Fruit fly (Drosophila melanogaster) whole organism, embryonic: ENCODE results near the gene GatB.

Experiments used
- Atf6 ChIP-seq: fragments of 200-800 bp; sonication (Bioruptor generic); IDR thresholded peaks from 2 replicates; pipeline ENCODE4 v1.3.6; 2022; ENCODE audit warnings: missing biosample characterization, missing genetic modification characterization
- B-H2 ChIP-seq: fragments of 200-800 bp; sonication (Bioruptor generic); optimal IDR thresholded peaks from 2 replicates; lab custom pipeline; 2018; ENCODE audit warnings: missing biosample characterization, mild to moderate bottlenecking, missing genetic modification characterization
- CG10543 ChIP-seq: fragments of 200-800 bp; sonication (Bioruptor generic); optimal IDR thresholded peaks from 3 replicates; lab custom pipeline; 2017; ENCODE audit warnings: missing biosample characterization, mild to moderate bottlenecking, missing genetic modification characterization, moderate library complexity
- CG11247 ChIP-seq: fragments of 200-800 bp; sonication (Bioruptor generic); IDR thresholded peaks from 2 replicates; pipeline ENCODE4 v1.3.6; 2022; ENCODE audit warnings: missing biosample characterization, missing genetic modification characterization
- CG11504 ChIP-seq: fragments of 200-800 bp; sonication (Bioruptor generic); optimal IDR thresholded peaks from 3 replicates; lab custom pipeline; 2019; ENCODE audit warnings: missing biosample characterization, mild to moderate bottlenecking, missing genetic modification characterization, moderate library complexity
- CG12659 ChIP-seq: fragments of 200-800 bp; sonication (Bioruptor generic); optimal IDR thresholded peaks from 3 replicates; lab custom pipeline; 2017; ENCODE audit warnings: mild to moderate bottlenecking, missing biosample characterization, missing genetic modification reagents, missing genetic modification characterization
- CG12769 ChIP-seq: fragments of 200-800 bp; sonication (Bioruptor generic); optimal IDR thresholded peaks from 2 replicates; lab custom pipeline; 2019; ENCODE audit warnings: missing biosample characterization, mild to moderate bottlenecking, missing genetic modification characterization, moderate library complexity
- CG15073 ChIP-seq: fragments of 200-800 bp; sonication (Bioruptor generic); optimal IDR thresholded peaks from 2 replicates; lab custom pipeline; 2016; ENCODE audit warnings: missing biosample characterization, missing genetic modification characterization
- CG16863 ChIP-seq: fragments of 200-800 bp; sonication (Bioruptor generic); optimal IDR thresholded peaks from 3 replicates; lab custom pipeline; 2016; ENCODE audit warnings: missing biosample characterization, missing genetic modification characterization
- CG17802 ChIP-seq: fragments of 200-800 bp; sonication (Bioruptor generic); optimal IDR thresholded peaks from 2 replicates; lab custom pipeline; 2018; ENCODE audit warnings: missing biosample characterization, mild to moderate bottlenecking, missing genetic modification characterization, moderate library complexity
- CG18262 ChIP-seq: fragments of 200-800 bp; optimal IDR thresholded peaks from 3 replicates; lab custom pipeline; 2019; ENCODE audit warnings: missing biosample characterization, mild to moderate bottlenecking, missing genetic modification characterization, moderate library complexity
- CG1832 ChIP-seq: fragments of 200-800 bp; sonication (Bioruptor generic); optimal IDR thresholded peaks from 2 replicates; lab custom pipeline; 2017; ENCODE audit warnings: missing biosample characterization, mild to moderate bottlenecking, missing genetic modification characterization, inconsistent platforms
- CG2116 ChIP-seq: fragments of 200-800 bp; sonication (Bioruptor generic); optimal IDR thresholded peaks from 3 replicates; lab custom pipeline; 2018; ENCODE audit warnings: missing biosample characterization, mild to moderate bottlenecking, missing genetic modification characterization
- CG2712 ChIP-seq: fragments of 200-800 bp; optimal IDR thresholded peaks from 3 replicates; lab custom pipeline; 2019; ENCODE audit warnings: missing biosample characterization, mild to moderate bottlenecking, missing genetic modification characterization, moderate library complexity
- CG32772 ChIP-seq: fragments of 200-800 bp; sonication (Bioruptor generic); IDR thresholded peaks from 2 replicates; pipeline ENCODE4 v1.3.6; 2022; ENCODE audit warnings: missing biosample characterization, missing genetic modification characterization
- CG33213 ChIP-seq: fragments of 200-800 bp; sonication (Bioruptor generic); optimal IDR thresholded peaks from 3 replicates; lab custom pipeline; 2016; ENCODE audit warnings: missing biosample characterization, missing genetic modification characterization
- CG5953 ChIP-seq: fragments of 200-800 bp; sonication (Bioruptor generic); IDR thresholded peaks from 2 replicates; pipeline ENCODE4 v1.3.6; 2022; ENCODE audit warnings: missing biosample characterization, missing genetic modification characterization
- CG6689 ChIP-seq: fragments of 200-800 bp; sonication (Bioruptor generic); IDR thresholded peaks from 2 replicates; pipeline ENCODE4 v1.3.6; 2022; ENCODE audit warnings: missing biosample characterization, missing genetic modification characterization
- CG6765 ChIP-seq: fragments of 200-800 bp; sonication (Bioruptor generic); optimal IDR thresholded peaks from 3 replicates; lab custom pipeline; 2017; ENCODE audit warnings: missing biosample characterization, mild to moderate bottlenecking, missing genetic modification characterization
- CG7987 ChIP-seq: fragments of 200-800 bp; sonication (Bioruptor generic); optimal IDR thresholded peaks from 2 replicates; lab custom pipeline; 2018; ENCODE audit warnings: missing biosample characterization, mild to moderate bottlenecking, missing genetic modification characterization, moderate library complexity
- CG8388 ChIP-seq: fragments of 200-800 bp; sonication (Bioruptor generic); optimal IDR thresholded peaks from 2 replicates; lab custom pipeline; 2019; ENCODE audit warnings: missing biosample characterization, mild to moderate bottlenecking, missing genetic modification characterization, moderate library complexity
- Dfd ChIP-seq, 2 experiments: fragments of >200 bp; optimal IDR thresholded peaks; 2 replicates each; lab custom pipeline; 2017; ENCODE audit warnings: missing biosample characterization in 2 of 2, missing genetic modification characterization in 2 of 2
- Drgx ChIP-seq: fragments of 200-800 bp; sonication (Bioruptor generic); IDR thresholded peaks from 2 replicates; pipeline ENCODE4 v1.3.6; 2022; ENCODE audit warnings: missing biosample characterization, missing genetic modification characterization
- Ets65A ChIP-seq: fragments of 200-800 bp; sonication (Bioruptor generic); peaks from one replicate; lab custom pipeline; 2016; ENCODE audit warnings: missing biosample characterization, missing genetic modification characterization
- Fer1 ChIP-seq: fragments of 200-800 bp; sonication (Bioruptor generic); optimal IDR thresholded peaks from 2 replicates; lab custom pipeline; 2017; ENCODE audit warnings: missing biosample characterization, mild to moderate bottlenecking, missing genetic modification characterization
- HLH3B ChIP-seq: fragments of 200-800 bp; sonication (Bioruptor generic); IDR thresholded peaks from 2 replicates; pipeline ENCODE4 v1.3.6; 2022; ENCODE audit warnings: missing biosample characterization, missing genetic modification characterization
- Lpt ChIP-seq: fragments of >200 bp; optimal IDR thresholded peaks from 2 replicates; lab custom pipeline; 2018; ENCODE audit warnings: missing biosample characterization, missing genetic modification characterization
- Mes4 ChIP-seq: fragments of 200-800 bp; sonication (Bioruptor generic); optimal IDR thresholded peaks from 2 replicates; lab custom pipeline; 2016; ENCODE audit warnings: missing biosample characterization, missing genetic modification characterization
- Mrtf ChIP-seq: fragments of 200-800 bp; sonication (Bioruptor generic); IDR thresholded peaks from 3 replicates; pipeline ENCODE4 v1.3.6; 2022; ENCODE audit warnings: missing biosample characterization, missing genetic modification characterization
- Myb ChIP-seq: fragments of 200-800 bp; sonication (Bioruptor generic); optimal IDR thresholded peaks from 2 replicates; lab custom pipeline; 2016; ENCODE audit warnings: missing biosample characterization, missing genetic modification characterization
- NK7.1 ChIP-seq: fragments of 200-800 bp; sonication (Bioruptor generic); optimal IDR thresholded peaks from 3 replicates; lab custom pipeline; 2016; ENCODE audit warnings: missing biosample characterization, missing genetic modification characterization
- Opbp ChIP-seq: fragments of 200-800 bp; sonication (Bioruptor generic); IDR thresholded peaks from 3 replicates; pipeline ENCODE4 v1.3.6; 2022; ENCODE audit warnings: missing biosample characterization, missing genetic modification characterization; ENCODE audit not compliant: partially characterized antibody
- Rfx ChIP-seq: fragments of 200-800 bp; sonication (Bioruptor generic); IDR thresholded peaks from 2 replicates; pipeline ENCODE4 v1.3.6; 2022; ENCODE audit warnings: missing biosample characterization, missing genetic modification characterization
- Sry-β ChIP-seq: fragments of 200-800 bp; sonication (Bioruptor generic); optimal IDR thresholded peaks from 2 replicates; lab custom pipeline; 2018; ENCODE audit warnings: missing biosample characterization, mild to moderate bottlenecking, missing genetic modification characterization, moderate library complexity
- TFAM ChIP-seq: fragments of 200-800 bp; sonication (Bioruptor generic); optimal IDR thresholded peaks from 2 replicates; lab custom pipeline; 2017; ENCODE audit warnings: missing biosample characterization, missing genetic modification characterization, inconsistent platforms
- dysf ChIP-seq: fragments of 200-800 bp; sonication (Bioruptor generic); IDR thresholded peaks from 3 replicates; pipeline ENCODE4 v1.3.6; 2022; ENCODE audit warnings: missing biosample characterization, missing genetic modification characterization
- fd64A ChIP-seq: fragments of 200-800 bp; sonication (Bioruptor generic); optimal IDR thresholded peaks from 3 replicates; lab custom pipeline; 2018; ENCODE audit warnings: missing biosample characterization, mild to moderate bottlenecking, missing genetic modification characterization
- gcm ChIP-seq: fragments of 200-800 bp; sonication (Bioruptor generic); optimal IDR thresholded peaks from 2 replicates; lab custom pipeline; 2019; ENCODE audit warnings: missing biosample characterization, mild to moderate bottlenecking, missing genetic modification characterization, moderate library complexity
- gem ChIP-seq: fragments of 200-800 bp; sonication (Bioruptor generic); optimal IDR thresholded peaks from 2 replicates; lab custom pipeline; 2019; ENCODE audit warnings: missing biosample characterization, mild to moderate bottlenecking, missing genetic modification characterization, moderate library complexity
- gfzf ChIP-seq: fragments of 200-800 bp; sonication (Bioruptor generic); optimal IDR thresholded peaks from 2 replicates; lab custom pipeline; 2016; ENCODE audit warnings: missing biosample characterization, mild to moderate bottlenecking, missing genetic modification characterization, moderate library complexity
- jing ChIP-seq: fragments of 200-800 bp; sonication (Bioruptor generic); optimal IDR thresholded peaks from 2 replicates; lab custom pipeline; 2018; ENCODE audit warnings: missing biosample characterization, mild to moderate bottlenecking, missing genetic modification characterization
- kay ChIP-seq: fragments of 200-800 bp; sonication (Bioruptor generic); optimal IDR thresholded peaks from 2 replicates; lab custom pipeline; 2016; ENCODE audit warnings: missing biosample characterization, missing genetic modification characterization
- kni ChIP-seq: fragments of 200-800 bp; sonication (Bioruptor generic); optimal IDR thresholded peaks from 3 replicates; lab custom pipeline; 2017; ENCODE audit warnings: mild to moderate bottlenecking, missing biosample characterization, missing genetic modification reagents, missing genetic modification characterization
- otp ChIP-seq: fragments of 200-800 bp; sonication (Bioruptor generic); IDR thresholded peaks from 3 replicates; pipeline ENCODE4, ENCODE4 v1.3.6; 2022; ENCODE audit warnings: missing biosample characterization, missing genetic modification characterization
- pfk ChIP-seq: fragments of 200-800 bp; sonication (Bioruptor generic); optimal IDR thresholded peaks from 2 replicates; lab custom pipeline; 2018; ENCODE audit warnings: missing biosample characterization, mild to moderate bottlenecking, missing genetic modification characterization, moderate library complexity
- phol ChIP-seq: fragments of 200-800 bp; sonication (Bioruptor generic); optimal IDR thresholded peaks from 3 replicates; lab custom pipeline; 2018; ENCODE audit warnings: missing biosample characterization, mild to moderate bottlenecking, missing genetic modification characterization, moderate library complexity
- run ChIP-seq: fragments of 200-800 bp; sonication (Bioruptor generic); optimal IDR thresholded peaks from 3 replicates; lab custom pipeline; 2018; ENCODE audit warnings: missing biosample characterization, mild to moderate bottlenecking, missing genetic modification characterization
- sens ChIP-seq: fragments of 200-800 bp; sonication (Bioruptor generic); peaks from one replicate; lab custom pipeline; 2016; ENCODE audit warnings: missing biosample characterization, missing genetic modification characterization
- so ChIP-seq: fragments of 200-800 bp; sonication (Bioruptor generic); IDR thresholded peaks from 3 replicates; pipeline ENCODE4 v1.3.6; 2022; ENCODE audit warnings: missing biosample characterization, missing genetic modification characterization
- ssp ChIP-seq: fragments of 200-800 bp; sonication (Bioruptor generic); IDR thresholded peaks from 2 replicates; pipeline ENCODE4 v1.3.6; 2022; ENCODE audit warnings: missing biosample characterization, missing genetic modification characterization
- usp ChIP-seq: fragments of >200 bp; optimal IDR thresholded peaks from 2 replicates; lab custom pipeline; 2017; ENCODE audit warnings: missing biosample characterization, missing genetic modification characterization
- wek ChIP-seq: fragments of 200-800 bp; sonication (Bioruptor generic); optimal IDR thresholded peaks from 3 replicates; lab custom pipeline; 2018; ENCODE audit warnings: missing biosample characterization, mild to moderate bottlenecking, missing genetic modification characterization, moderate library complexity

The GatB gene

DNA sequence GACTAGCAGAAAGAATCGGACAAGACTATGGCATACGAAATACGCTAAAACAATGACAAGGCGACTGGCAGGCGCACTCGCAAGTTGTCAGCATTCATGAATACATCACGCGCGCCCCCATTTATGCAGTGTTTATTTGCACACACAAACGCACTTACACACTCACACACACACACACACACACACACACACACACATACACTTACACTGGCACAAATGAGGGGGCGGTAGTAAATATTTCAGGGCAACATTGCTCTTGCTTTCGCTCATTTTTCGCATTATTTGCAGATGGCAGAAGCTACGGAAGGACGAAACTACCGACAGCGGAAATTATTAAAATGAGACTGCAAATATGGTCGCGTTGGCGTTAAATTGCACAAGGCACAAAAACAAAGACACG lies 50.4 kb downstream of the GatB start:
- TF ChIP-seq CG17802 (no peak), CG2712 (no peak), CG18262 (tag; lab: Kevin White, UChicago) (no peak), CG2116 (GFP tag; lab: Kevin White, UChicago) (no peak), ssp (GFP tag; lab: Robert Waterston, UW) (no peak), Dfd (GFP tag; optimal IDR thresholded peaks at IDR 0.05; lab: Kevin White, UChicago) (peak in 1 of 2 experiments; percentile 17), run (tag; lab: Kevin White, UChicago) (no peak), so (GFP tag; lab: Robert Waterston, UW) (no peak), CG33213 (GFP tag; lab: Kevin White, UChicago) (no peak), wek (no peak), Lpt (GFP tag; lab: Kevin White, UChicago) (no peak), Sry-β (GFP tag; lab: Kevin White, UChicago) (no peak), kay (no peak), Mes4 (GFP tag; lab: Kevin White, UChicago) (no peak), kni (GFP tag; lab: Kevin White, UChicago) (no peak), CG11504 (tag; lab: Kevin White, UChicago) (no peak), Ets65A (GFP tag; lab: Kevin White, UChicago) (peak; percentile 38), CG32772 (GFP tag; lab: Robert Waterston, UW) (no peak), Mrtf (0 out of 3 replicates have a peak, but pooled peaks have one; percentile 11)

dm6 chr3R:24079110-24079509 lies 50.9 kb downstream of the GatB start:
- TF ChIP-seq sens (GFP tag; lab: Kevin White, UChicago) (peak; percentile 18), jing (GFP tag; lab: Kevin White, UChicago) (no peak), Myb (GFP tag; lab: Kevin White, UChicago) (no peak), Rfx (GFP tag; lab: Robert Waterston, UW) (peak; percentile 16; the same call in 1 of the 2 replicates), pfk (GFP tag; lab: Kevin White, UChicago) (no peak), CG16863 (no peak), fd64A (GFP tag; lab: Kevin White, UChicago) (no peak), gcm (GFP tag; lab: Kevin White, UChicago) (no peak), dysf (GFP tag; lab: Robert Waterston, UW) (peak; percentile 27; the same call in 1 of the 3 replicates), Fer1 (GFP tag; lab: Kevin White, UChicago) (no peak), gfzf (GFP tag; lab: Kevin White, UChicago) (no peak), CG10543 (no peak), Atf6 (GFP tag; lab: Robert Waterston, UW) (no peak), CG8388 (no peak), NK7.1 (GFP tag; lab: Kevin White, UChicago) (no peak), CG12659 (GFP tag; lab: Kevin White, UChicago) (no peak), HLH3B (GFP tag; lab: Robert Waterston, UW) (no peak), gem (tag; lab: Kevin White, UChicago) (peak; percentile 40), CG6765 (GFP tag; lab: Kevin White, UChicago) (no peak), Drgx (GFP tag; lab: Robert Waterston, UW) (0 out of 2 replicates have a peak, but pooled peaks have one; percentile 38), CG11247 (GFP tag; lab: Robert Waterston, UW) (no peak), Opbp (GFP tag; lab: Robert Waterston, UW) (no peak), B-H2 (no peak), TFAM (GFP tag; lab: Kevin White, UChicago) (no peak), CG12769 (tag; lab: Kevin White, UChicago) (no peak), CG7987 (GFP tag; lab: Kevin White, UChicago) (no peak), usp (GFP tag; lab: Kevin White, UChicago) (no peak), CG15073 (GFP tag; lab: Kevin White, UChicago) (no peak), CG1832 (no peak), CG6689 (GFP tag; lab: Robert Waterston, UW) (0 out of 2 replicates have a peak, but pooled peaks have one; percentile 28), phol (tag; lab: Kevin White, UChicago) (no peak), CG5953 (GFP tag; lab: Robert Waterston, UW) (no peak), otp (GFP tag; lab: Robert Waterston, UW) (no peak)
